Fruit fly (Drosophila melanogaster): ENCODE results near the gene TkR99D.
A peak's percentile ranks its signal among the peaks of the same experiment; 100 is the strongest.

The TkR99D gene

DNA sequence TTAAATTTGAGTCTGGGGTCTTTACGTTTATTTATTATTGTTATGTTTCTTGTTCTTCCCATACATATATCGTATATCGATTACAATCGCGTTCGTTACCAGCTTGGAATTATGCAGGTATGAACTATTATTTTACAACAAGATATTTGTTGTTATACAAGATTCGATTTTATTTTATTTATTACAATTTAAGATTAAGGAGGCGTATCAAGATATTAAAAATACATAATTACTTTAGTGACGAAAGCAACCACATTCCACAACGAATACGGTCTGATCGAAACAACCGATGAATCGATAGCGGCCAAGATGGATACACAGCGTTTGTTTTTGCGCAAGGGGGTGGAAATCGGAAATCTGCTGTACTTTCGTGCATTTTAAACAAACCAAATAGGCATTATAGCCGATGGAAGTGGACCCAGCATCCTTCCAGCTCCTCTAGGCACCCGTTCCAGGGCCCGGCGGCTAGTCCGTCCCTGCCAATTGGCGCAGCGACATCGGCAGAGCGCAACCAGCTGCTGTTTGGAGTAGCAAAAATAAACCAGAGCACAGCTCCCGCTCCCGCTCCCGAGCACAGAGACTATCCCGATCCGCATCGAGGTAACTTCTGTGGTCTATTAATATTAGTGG lies 28.5 kb upstream of the TkR99D start, which contains the start of the genes CG15525 and CG11504 (continued):
- TF ChIP-seq amos (GFP tag; IDR thresholded peaks at IDR 0.05; ENCODE audit: partially characterized antibody) (peak; percentile 79), CG6854 (GFP tag; optimal IDR thresholded peaks at IDR 0.05) (no peak), CG13424 (tag; optimal IDR thresholded peaks at IDR 0.05) (peak; percentile 39), CG18619 (GFP tag; optimal IDR thresholded peaks at IDR 0.05) (no peak), BEAF-32 (GFP tag; optimal IDR thresholded peaks at IDR 0.05) (peak; percentile 91), CG14965 (GFP tag; optimal IDR thresholded peaks at IDR 0.05; ENCODE audit: borderline replicate concordance) (no peak), CG7839 (tag; optimal IDR thresholded peaks at IDR 0.05) (no peak), Dip2 (GFP tag; IDR thresholded peaks at IDR 0.05) (no peak), CG9437 (GFP tag; optimal IDR thresholded peaks at IDR 0.05) (peak; percentile 19), dysf (GFP tag; IDR thresholded peaks at IDR 0.05) (no peak), CG10565 (GFP tag; optimal IDR thresholded peaks at IDR 0.05) (no peak), HLH4C (GFP tag; IDR thresholded peaks at IDR 0.05; ENCODE audit: partially characterized antibody) (peak; percentile 91), Dip3 (GFP tag; optimal IDR thresholded peaks at IDR 0.05) (peak; percentile 72), CG6689 (GFP tag; IDR thresholded peaks at IDR 0.05) (peak; percentile 53; the same call in 1 of the 2 replicates), oc (tag; optimal IDR thresholded peaks at IDR 0.05) (no peak), CG5953 (GFP tag; IDR thresholded peaks at IDR 0.05) (peak; percentile 38; the same call in 1 of the 2 replicates), CG15073 (GFP tag; optimal IDR thresholded peaks at IDR 0.05) (no peak), Sox100B (GFP tag; optimal IDR thresholded peaks at IDR 0.05) (no peak), CG1602 (GFP tag; optimal IDR thresholded peaks at IDR 0.05) (peak; percentile 52), ems (GFP tag; optimal IDR thresholded peaks at IDR 0.05) (peak; percentile 46), CG4328 (GFP tag; optimal IDR thresholded peaks at IDR 0.05) (no peak), hbn (GFP tag; IDR thresholded peaks at IDR 0.05; ENCODE audit: partially characterized antibody) (peak; percentile 86), Xrp1 (GFP tag; IDR thresholded peaks at IDR 0.05) (peak; percentile 65), H2.0 (GFP tag; IDR thresholded peaks at IDR 0.05) (peak; percentile 21; the same call in 1 of the 2 replicates), fd102C (GFP tag; optimal IDR thresholded peaks at IDR 0.05) (no peak), Sox102F (GFP tag; optimal IDR thresholded peaks at IDR 0.05) (no peak), Atf-2 (GFP tag; optimal IDR thresholded peaks at IDR 0.05) (peak; percentile 1), twi (tag; optimal IDR thresholded peaks at IDR 0.05) (no peak), CG9797 (GFP tag; optimal IDR thresholded peaks at IDR 0.05) (peak; percentile 69), MBD-R2 (GFP tag; IDR thresholded peaks at IDR 0.05) (peak; percentile 95), CG2889 (GFP tag; IDR thresholded peaks at IDR 0.05) (no peak), dimm (GFP tag; IDR thresholded peaks at IDR 0.05) (no peak), CG11247 (GFP tag; IDR thresholded peaks at IDR 0.05) (no peak), ara (GFP tag; IDR thresholded peaks at IDR 0.05) (no peak), mirr (GFP tag; optimal IDR thresholded peaks at IDR 0.05) (no peak), CG9609 (GFP tag; optimal IDR thresholded peaks at IDR 0.05) (peak; percentile 36), zfh2 (GFP tag; optimal IDR thresholded peaks at IDR 0.05) (peak; percentile 56), scrt (GFP tag; optimal IDR thresholded peaks at IDR 0.05) (no peak), D19B (GFP tag; optimal IDR thresholded peaks at IDR 0.05) (no peak), Gug (GFP tag; IDR thresholded peaks at IDR 0.05) (peak; percentile 75; the same call in 3 of the 4 replicates), CG10431 (GFP tag; optimal IDR thresholded peaks at IDR 0.05) (no peak), Blimp-1 (GFP tag; optimal IDR thresholded peaks at IDR 0.05) (no peak), CG7271 (tag; optimal IDR thresholded peaks at IDR 0.05) (no peak), Hmr (GFP tag; optimal IDR thresholded peaks at IDR 0.05) (no peak), CG15479 (GFP tag; optimal IDR thresholded peaks at IDR 0.05) (peak; percentile 79), Dp (GFP tag; optimal IDR thresholded peaks at IDR 0.05) (peak; percentile 32), CG8478 (optimal IDR thresholded peaks at IDR 0.05) (no peak), Deaf1 (tag; optimal IDR thresholded peaks at IDR 0.05) (no peak), az2 (GFP tag; optimal IDR thresholded peaks at IDR 0.05) (peak; percentile 51), CG3407 (GFP tag; optimal IDR thresholded peaks at IDR 0.05) (no peak)
